Worm (Caenorhabditis elegans): Measurements from ENCODE around the gene xbx-3.
"Not testable (repeated sequence)": the region's sequence is repeated elsewhere in the genome, so short reads cannot be mapped to it uniquely, and the experiment has no call there.

The xbx-3 gene

ce11 chrIII:10033213-10033612 is 2.5 kb upstream of the xbx-3 start, which contains the start of gene M04D8.5:
Gene M04D8.5 (minus strand): TSS chrIII:10033313.
- no peak for TF ChIP-seq pha-4 (tag; optimal IDR thresholded peaks at IDR 0.05)
- TF ChIP-seq cnd-1 (tag; optimal IDR thresholded peaks at IDR 0.05), result no peak
- TF ChIP-seq unc-62 (GFP tag; optimal IDR thresholded peaks at IDR 0.05), result no peak
- no peak for TF ChIP-seq mab-5 (tag; optimal IDR thresholded peaks at IDR 0.05)
- no peak for TF ChIP-seq hlh-1 (tag; optimal IDR thresholded peaks at IDR 0.05)
- TF ChIP-seq ham-2 (GFP tag; optimal IDR thresholded peaks at IDR 0.05), result no peak
- no peak for TF ChIP-seq nhr-12 (tag; optimal IDR thresholded peaks at IDR 0.05)
- no peak for TF ChIP-seq elt-3 (tag; optimal IDR thresholded peaks at IDR 0.05)
- TF ChIP-seq lin-13 (tag; optimal IDR thresholded peaks at IDR 0.05), result no peak
- TF ChIP-seq blmp-1 (tag; optimal IDR thresholded peaks at IDR 0.05), result no peak

ce11 chrIII:10033881-10034280 is 1.9 kb upstream of the xbx-3 start, which contains the start of gene M04D8.8:
Gene M04D8.8 (plus strand): TSS chrIII:10034181.
- TF ChIP-seq mls-2 (tag; optimal IDR thresholded peaks at IDR 0.05) (no peak), unc-62 (GFP tag; optimal IDR thresholded peaks at IDR 0.05) (no peak), nhr-28 (tag; optimal IDR thresholded peaks at IDR 0.05) (no peak), elt-3 (tag; optimal IDR thresholded peaks at IDR 0.05) (no peak), lin-13 (tag; optimal IDR thresholded peaks at IDR 0.05) (no peak), M03D4.4 (tag; optimal IDR thresholded peaks at IDR 0.05) (no peak), flh-1 (GFP tag; optimal IDR thresholded peaks at IDR 0.05) (no peak)

ce11 chrIII:10037150-10037549 is 1.4 kb downstream of the xbx-3 start, which contains the start of gene M04D8.7:
Gene M04D8.7 (plus strand): TSS chrIII:10037450.
- TF ChIP-seq nhr-28 (tag; optimal IDR thresholded peaks at IDR 0.05) (no peak), unc-39 (tag; optimal IDR thresholded peaks at IDR 0.05) (no peak)

ce11 chrIII:10040013-10040412 is 4.3 kb downstream of the xbx-3 start, which contains the start of gene T16G12.7:
Gene T16G12.7 (minus strand): TSS chrIII:10040113.
- no peak for TF ChIP-seq mab-5 (tag; optimal IDR thresholded peaks at IDR 0.05)
- no peak for TF ChIP-seq sptf-1 (tag; optimal IDR thresholded peaks at IDR 0.05)
- TF ChIP-seq snpc-4 (tag; optimal IDR thresholded peaks at IDR 0.05), result no peak
- TF ChIP-seq unc-39 (tag; optimal IDR thresholded peaks at IDR 0.05), result no peak
- TF ChIP-seq ces-1 (GFP tag; optimal IDR thresholded peaks at IDR 0.05), result no peak
- no peak for TF ChIP-seq mep-1 (tag; optimal IDR thresholded peaks at IDR 0.05)
- TF ChIP-seq bed-3 (GFP tag; optimal IDR thresholded peaks at IDR 0.05), result no peak
- no peak for TF ChIP-seq nhr-2 (tag; optimal IDR thresholded peaks at IDR 0.05)
- no peak for TF ChIP-seq cnd-1 (tag; optimal IDR thresholded peaks at IDR 0.05)
- TF ChIP-seq elt-3 (tag; optimal IDR thresholded peaks at IDR 0.05), result no peak
- TF ChIP-seq flh-1 (GFP tag; optimal IDR thresholded peaks at IDR 0.05), result no peak
- TF ChIP-seq mls-2 (tag; optimal IDR thresholded peaks at IDR 0.05), result no peak
- TF ChIP-seq nhr-28 (tag; optimal IDR thresholded peaks at IDR 0.05), result no peak
- TF ChIP-seq elt-1 (tag; optimal IDR thresholded peaks at IDR 0.05; ENCODE audit: borderline replicate concordance, insufficient read depth), result no peak
- no peak for TF ChIP-seq unc-62 (GFP tag; optimal IDR thresholded peaks at IDR 0.05)
- TF ChIP-seq sem-2 (GFP tag; optimal IDR thresholded peaks at IDR 0.05), result no peak
- TF ChIP-seq nhr-237 (tag; optimal IDR thresholded peaks at IDR 0.05), result no peak
- TF ChIP-seq hlh-1 (tag; optimal IDR thresholded peaks at IDR 0.05), result no peak

ce11 chrIII:10049682-10050081 is 13.9 kb downstream of the xbx-3 start, which contains the start of gene T16G12.1:
Gene T16G12.1 (minus strand): TSS chrIII:10049857.
- TF ChIP-seq ceh-83 (GFP tag; optimal IDR thresholded peaks at IDR 0.05) (no peak), mep-1 (tag; optimal IDR thresholded peaks at IDR 0.05) (no peak), cnd-1 (tag; optimal IDR thresholded peaks at IDR 0.05) (no peak), nhr-76 (tag; optimal IDR thresholded peaks at IDR 0.05) (no peak), ceh-43 (GFP tag; optimal IDR thresholded peaks at IDR 0.05) (no peak), lsy-2 (tag; optimal IDR thresholded peaks at IDR 0.05) (no peak), hlh-1 (tag; optimal IDR thresholded peaks at IDR 0.05) (no peak), flh-1 (GFP tag; optimal IDR thresholded peaks at IDR 0.05) (no peak)

ce11 chrIII:10050321-10050720 is 14.6 kb downstream of the xbx-3 start, which contains the start of gene T16G12.3:
Gene T16G12.3 (plus strand): TSS chrIII:10050621.
- not testable (repeated sequence) for TF ChIP-seq ces-1 (GFP tag; optimal IDR thresholded peaks at IDR 0.05); hlh-1 (tag; optimal IDR thresholded peaks at IDR 0.05); nhr-12 (tag; optimal IDR thresholded peaks at IDR 0.05)

Data from whole organism, mixed stage, embryonic.